Worm (Caenorhabditis elegans) whole organism, young adult: ENCODE measurements around the gene srw-4.

ENCODE experiments used
- B0035.1 ChIP-seq: sonication (generic microtip); optimal IDR thresholded peaks from 2 replicates; lab custom pipeline; 2016; ENCODE audit warnings: missing genetic modification characterization, mild to moderate bottlenecking, missing compliant biosample characterization, missing genotype, missing genetic modification reagents
- C17E4.6 ChIP-seq: fragments of 200-800 bp; sonication (Bioruptor generic); IDR thresholded peaks from 2 replicates; pipeline ENCODE4 v1.3.6; 2022; ENCODE audit warnings: missing genetic modification reagents, missing genetic modification characterization, missing compliant biosample characterization
- F37B4.10 ChIP-seq: fragments of 200-800 bp; sonication (Bioruptor generic); IDR thresholded peaks from 2 replicates; pipeline ENCODE4 v1.3.6; 2022; ENCODE audit warnings: missing genetic modification characterization, missing compliant biosample characterization
- ama-1 ChIP-seq, 3 experiments: fragments of 150-350 bp in 1 of 3; sonication (generic microtip) in 2 of 3; optimal IDR thresholded peaks; 2 replicates each; lab custom pipeline; 2014 to 2018; ENCODE audit warnings: missing biosample characterization in 2 of 3, missing genetic modification characterization in 2 of 3, missing genetic modification reagents in 2 of 3
- ceh-27 ChIP-seq: fragments of 200-800 bp; sonication (Bioruptor generic); optimal IDR thresholded peaks from 2 replicates; lab custom pipeline; 2018; ENCODE audit warnings: mild to moderate bottlenecking, missing genetic modification characterization, moderate library complexity, missing compliant biosample characterization
- dox-1 ChIP-seq: fragments of 200-800 bp; sonication (Bioruptor generic); IDR thresholded peaks from 2 replicates; pipeline ENCODE4 v1.3.6; 2022; ENCODE audit warnings: missing genetic modification reagents, missing genetic modification characterization, missing compliant biosample characterization
- egrh-3 ChIP-seq: fragments of 200-800 bp; sonication (Bioruptor generic); IDR thresholded peaks from 2 replicates; pipeline ENCODE4 v1.3.6; 2022; ENCODE audit warnings: missing genetic modification reagents, missing genetic modification characterization, missing compliant biosample characterization
- hlh-26 ChIP-seq: fragments of 200-800 bp; sonication (Bioruptor generic); conservative IDR thresholded peaks from 2 replicates; pipeline ENCODE4 v1.3.6; 2022; ENCODE audit warnings: missing genetic modification reagents, missing genetic modification characterization, missing compliant biosample characterization
- nfya-1 ChIP-seq: sonication (generic microtip); optimal IDR thresholded peaks from 2 replicates; lab custom pipeline; 2017; ENCODE audit warnings: antibody characterized with exemption, missing compliant biosample characterization, missing genetic modification characterization, borderline replicate concordance; ENCODE audit not compliant: insufficient read depth
- nfya-2 ChIP-seq: fragments of 200-800 bp; sonication (Bioruptor generic); IDR thresholded peaks from 2 replicates; pipeline ENCODE4 v1.3.6; 2022; ENCODE audit warnings: missing genetic modification reagents, missing genetic modification characterization, missing compliant biosample characterization
- rpc-1 ChIP-seq, 2 experiments: fragments of 150-350 bp in 1 of 2; sonication (generic microtip) in 1 of 2; optimal IDR thresholded peaks; 2 replicates each; lab custom pipeline; 2014 to 2018; ENCODE audit warnings: missing biosample characterization in 1 of 2, missing genetic modification characterization in 1 of 2, missing genetic modification reagents in 1 of 2, missing genotype in 1 of 2

- TF ChIP-seq F37B4.10 (GFP tag; lab: Robert Waterston, UW) (no peak), hlh-26 (GFP tag; lab: Robert Waterston, UW) (no peak), ama-1 (optimal IDR thresholded peaks at IDR 0.05; lab: Kevin White, UChicago) (no peak), ama-1 (GFP tag; optimal IDR thresholded peaks at IDR 0.05; lab: Kevin White, UChicago) (no peak), rpc-1 (optimal IDR thresholded peaks at IDR 0.05; lab: Kevin White, UChicago) (no peak), rpc-1 (tag; optimal IDR thresholded peaks at IDR 0.05; lab: Kevin White, UChicago) (no peak), nfya-1 (tag; lab: Kevin White, UChicago) (no peak), nfya-2 (GFP tag; lab: Robert Waterston, UW) (no peak), egrh-3 (GFP tag; lab: Robert Waterston, UW) (no peak), C17E4.6 (no peak), B0035.1 (tag; lab: Kevin White, UChicago) (no peak), ceh-27 (GFP tag; lab: Kevin White, UChicago) (no peak), dox-1 (no peak)
Observed at ce11 chrV:2913948-2914347, 25.4 kb upstream of the srw-4 start, which contains the start of gene srh-146.
